Fruit fly (Drosophila melanogaster): ENCODE results near the gene CG9970.

dm6 chr3L:2894750-2895149 is 21.7 kb downstream of the CG9970 start, which contains the start of gene Shab:
- no peak for TF ChIP-seq Pif1B (GFP tag; optimal IDR thresholded peaks at IDR 0.05)
- no peak for TF ChIP-seq CG32121 (GFP tag; IDR thresholded peaks at IDR 0.05)
- no peak for TF ChIP-seq CG14655 (GFP tag; optimal IDR thresholded peaks at IDR 0.05)
- no peak for TF ChIP-seq Pif1A (GFP tag; optimal IDR thresholded peaks at IDR 0.05)
- TF ChIP-seq CG34367 (tag; optimal IDR thresholded peaks at IDR 0.05): no peak
- no peak for TF ChIP-seq gl (tag; optimal IDR thresholded peaks at IDR 0.05)
- TF ChIP-seq CG4496 (GFP tag; IDR thresholded peaks at IDR 0.05): no peak
- peak; percentile 18 for TF ChIP-seq Ets98B (GFP tag; IDR thresholded peaks at IDR 0.05)
- no peak for TF ChIP-seq D1 (tag; optimal IDR thresholded peaks at IDR 0.05)
- TF ChIP-seq CG10348 (GFP tag; IDR thresholded peaks at IDR 0.05): no peak
- TF ChIP-seq CG17806 (tag; optimal IDR thresholded peaks at IDR 0.05): no peak
- no peak for TF ChIP-seq CG15710 (tag; optimal IDR thresholded peaks at IDR 0.05)
- TF ChIP-seq CG13204 (GFP tag; optimal IDR thresholded peaks at IDR 0.05): no peak
- no peak for TF ChIP-seq fd96Ca (GFP tag; IDR thresholded peaks at IDR 0.05)
